Worm (Caenorhabditis elegans) whole organism, L4 larva: ENCODE results near the gene R12C12.6.

Experiments used
- D1046.2 ChIP-seq: fragments of 200-800 bp; sonication (Bioruptor generic); IDR thresholded peaks from 2 replicates; pipeline ENCODE4 v1.3.6; 2022; ENCODE audit warnings: missing genetic modification characterization, missing compliant biosample characterization
- F26F4.8 ChIP-seq: fragments of 200-800 bp; sonication (Bioruptor generic); conservative IDR thresholded peaks from 2 replicates; pipeline ENCODE4 v1.3.6; 2022; ENCODE audit warnings: missing genetic modification characterization, missing compliant biosample characterization
- F44E2.7 ChIP-seq: fragments of 200-800 bp; sonication (Bioruptor generic); IDR thresholded peaks from 2 replicates; pipeline ENCODE4 v2.1.2; 2022; ENCODE audit warnings: missing genetic modification characterization, missing compliant biosample characterization
- R02D3.7 ChIP-seq: fragments of 150-350 bp; sonication (generic microtip); optimal IDR thresholded peaks from 3 replicates; lab custom pipeline; 2014; ENCODE audit warnings: missing biosample characterization, missing genetic modification characterization
- Y105C5A.15 ChIP-seq: fragments of 200-800 bp; sonication (Bioruptor generic); IDR thresholded peaks from 2 replicates; pipeline ENCODE4 v1.3.6; 2022; ENCODE audit warnings: missing genetic modification characterization, missing compliant biosample characterization
- Y48G9A.11 ChIP-seq: fragments of 200-800 bp; sonication (Bioruptor generic); IDR thresholded peaks from 2 replicates; pipeline ENCODE4 v1.3.6; 2022; ENCODE audit warnings: missing genetic modification reagents, missing genetic modification characterization, missing compliant biosample characterization
- Y5F2A.4 ChIP-seq: fragments of 200-800 bp; sonication (Bioruptor generic); optimal IDR thresholded peaks from 2 replicates; lab custom pipeline; 2018; ENCODE audit warnings: mild to moderate bottlenecking, missing genetic modification characterization, missing compliant biosample characterization
- aha-1 ChIP-seq: fragments of 150-350 bp; peaks from one replicate; lab custom pipeline; 2014; ENCODE audit warnings: missing biosample characterization, missing genetic modification characterization
- aly-2 ChIP-seq: sonication (generic microtip); optimal IDR thresholded peaks from 2 replicates; lab custom pipeline; 2018; ENCODE audit warnings: missing biosample characterization, missing genetic modification characterization
- arid-1 ChIP-seq: fragments of 200-800 bp; sonication (Bioruptor generic); conservative IDR thresholded peaks from 2 replicates; pipeline ENCODE4 v1.3.6; 2022; ENCODE audit warnings: missing genetic modification reagents, missing genetic modification characterization, missing compliant biosample characterization
- attf-4 ChIP-seq: sonication (generic microtip); optimal IDR thresholded peaks from 3 replicates; lab custom pipeline; 2017; ENCODE audit warnings: missing biosample characterization, missing genetic modification characterization
- ceh-20 ChIP-seq: fragments of 200-800 bp; sonication (Bioruptor generic); IDR thresholded peaks from 2 replicates; pipeline ENCODE4 v1.3.6; 2022; ENCODE audit warnings: missing genetic modification reagents, missing genetic modification characterization, missing compliant biosample characterization
- ceh-44 ChIP-seq: fragments of 200-800 bp; sonication (Bioruptor generic); IDR thresholded peaks from 2 replicates; pipeline ENCODE4 v1.3.6; 2022; ENCODE audit warnings: missing genetic modification reagents, missing genetic modification characterization, missing compliant biosample characterization
- ceh-82 ChIP-seq: sonication (generic microtip); optimal IDR thresholded peaks from 2 replicates; lab custom pipeline; 2017; ENCODE audit warnings: missing biosample characterization, missing genetic modification characterization
- cey-2 ChIP-seq: sonication (generic microtip); optimal IDR thresholded peaks from 3 replicates; lab custom pipeline; 2017; ENCODE audit warnings: missing genetic modification characterization, mild to moderate bottlenecking, missing compliant biosample characterization, antibody characterized with exemption, borderline replicate concordance; ENCODE audit not compliant: insufficient read depth
- dmd-6 ChIP-seq: fragments of 200-800 bp; sonication (Bioruptor generic); IDR thresholded peaks from 2 replicates; pipeline ENCODE4 v1.3.6; 2022; ENCODE audit warnings: missing genetic modification reagents, missing genetic modification characterization, missing compliant biosample characterization
- dmd-8 ChIP-seq: fragments of 200-800 bp; sonication (Bioruptor generic); IDR thresholded peaks from 2 replicates; pipeline ENCODE4 v1.3.6; 2022; ENCODE audit warnings: missing genetic modification characterization, missing compliant biosample characterization
- dmd-9 ChIP-seq: fragments of 200-800 bp; sonication (Bioruptor generic); IDR thresholded peaks from 2 replicates; pipeline ENCODE4 v1.3.6; 2022; ENCODE audit warnings: missing genetic modification reagents, missing genetic modification characterization, missing compliant biosample characterization
- dpl-1 ChIP-seq: fragments of 150-350 bp; optimal IDR thresholded peaks from 2 replicates; lab custom pipeline; 2014; ENCODE audit warnings: missing biosample characterization, missing genetic modification reagents, missing genetic modification characterization
- dve-1 ChIP-seq: sonication (generic microtip); optimal IDR thresholded peaks from 2 replicates; lab custom pipeline; 2017; ENCODE audit warnings: antibody characterized with exemption, mild to moderate bottlenecking, missing genetic modification characterization, missing compliant biosample characterization; ENCODE audit not compliant: insufficient read depth
- egl-43 ChIP-seq: fragments of 200-800 bp; sonication (Bioruptor generic); IDR thresholded peaks from 2 replicates; pipeline ENCODE4 v1.3.6; 2022; ENCODE audit warnings: missing genetic modification reagents, missing genetic modification characterization, missing compliant biosample characterization
- fkh-10 ChIP-seq: fragments of 150-350 bp; optimal IDR thresholded peaks from 2 replicates; lab custom pipeline; 2014; ENCODE audit warnings: missing biosample characterization, missing genetic modification reagents, missing genetic modification characterization
- gei-8 ChIP-seq: fragments of 200-800 bp; sonication (Bioruptor generic); optimal IDR thresholded peaks from 2 replicates; lab custom pipeline; 2018; ENCODE audit warnings: mild to moderate bottlenecking, missing genetic modification characterization, missing compliant biosample characterization
- hif-1 ChIP-seq, 2 experiments: sonication (generic microtip); optimal IDR thresholded peaks; 2 replicates each; lab custom pipeline; 2016 to 2017; ENCODE audit warnings: missing compliant biosample characterization in 2 of 2, missing genetic modification characterization in 2 of 2, missing genetic modification reagents in 2 of 2, missing genotype in 2 of 2, mild to moderate bottlenecking in 1 of 2
- hlh-30 ChIP-seq: sonication (generic microtip); optimal IDR thresholded peaks from 2 replicates; lab custom pipeline; 2017; ENCODE audit warnings: antibody characterized with exemption, mild to moderate bottlenecking, missing genetic modification characterization, missing compliant biosample characterization; ENCODE audit not compliant: insufficient read depth
- hmg-1.1 ChIP-seq: fragments of 200-800 bp; sonication (Bioruptor generic); IDR thresholded peaks from 2 replicates; pipeline ENCODE4 v1.3.6; 2022; ENCODE audit warnings: missing genetic modification reagents, missing genetic modification characterization, missing compliant biosample characterization
- jun-1 ChIP-seq: fragments of 150-350 bp; optimal IDR thresholded peaks from 2 replicates; lab custom pipeline; 2014; ENCODE audit warnings: missing biosample characterization, missing genetic modification reagents, missing genetic modification characterization
- lin-1 ChIP-seq: fragments of 200-800 bp; sonication (Bioruptor generic); IDR thresholded peaks from 2 replicates; pipeline ENCODE4 v1.3.6; 2022; ENCODE audit warnings: missing genetic modification reagents, missing genetic modification characterization, missing compliant biosample characterization
- lin-29 ChIP-seq: fragments of 200-800 bp; sonication (Bioruptor generic); IDR thresholded peaks from 2 replicates; pipeline ENCODE4 v1.3.6; 2022; ENCODE audit warnings: missing genetic modification reagents, missing genetic modification characterization, missing compliant biosample characterization
- lsy-2 ChIP-seq, 2 experiments: fragments of 150-350 bp in 1 of 2; sonication (generic microtip) in 1 of 2; optimal IDR thresholded peaks; 2 replicates each; lab custom pipeline; 2014 to 2017; ENCODE audit warnings: missing biosample characterization in 2 of 2, missing genetic modification characterization in 2 of 2
- mdl-1 ChIP-seq, 2 experiments: fragments of 150-350 bp in 1 of 2; sonication (generic microtip) in 1 of 2; optimal IDR thresholded peaks; 2 replicates each; lab custom pipeline; 2014 to 2017; ENCODE audit warnings: missing biosample characterization in 2 of 2, missing genetic modification characterization in 2 of 2
- mes-2 ChIP-seq: sonication (generic microtip); optimal IDR thresholded peaks from 2 replicates; lab custom pipeline; 2016; ENCODE audit warnings: missing genotype, mild to moderate bottlenecking, missing genetic modification characterization, missing compliant biosample characterization; ENCODE audit not compliant: poor library complexity, severe bottlenecking
- nhr-10 ChIP-seq: fragments of 150-350 bp; optimal IDR thresholded peaks from 2 replicates; lab custom pipeline; 2014; ENCODE audit warnings: missing biosample characterization, missing genetic modification characterization
- nhr-11 ChIP-seq: fragments of 150-350 bp; optimal IDR thresholded peaks from 2 replicates; lab custom pipeline; 2014; ENCODE audit warnings: missing biosample characterization, missing genetic modification characterization
- nhr-28 ChIP-seq: fragments of 150-350 bp; optimal IDR thresholded peaks from 2 replicates; lab custom pipeline; 2014; ENCODE audit warnings: missing biosample characterization, missing genetic modification characterization
- nhr-41 ChIP-seq: fragments of 200-800 bp; sonication (Bioruptor generic); IDR thresholded peaks from 2 replicates; pipeline ENCODE4 v1.3.6; 2022; ENCODE audit warnings: missing genetic modification reagents, missing genetic modification characterization, missing compliant biosample characterization
- nhr-48 ChIP-seq: sonication (generic microtip); optimal IDR thresholded peaks from 2 replicates; lab custom pipeline; 2016; ENCODE audit warnings: mild to moderate bottlenecking, missing genetic modification characterization, missing compliant biosample characterization
- pha-4 ChIP-seq, 2 experiments: fragments of 150-350 bp in 1 of 2; fragments of 200-800 bp in 1 of 2; sonication (Bioruptor generic) in 1 of 2; IDR thresholded peaks in 1 of 2; optimal IDR thresholded peaks in 1 of 2; 2 replicates each; pipeline versions ENCODE4 v1.3.6 to Lab custom; 2014 to 2022; ENCODE audit warnings: missing genetic modification characterization in 2 of 2, missing genetic modification reagents in 2 of 2, missing biosample characterization in 1 of 2, missing compliant biosample characterization in 1 of 2
- pqm-1 ChIP-seq: sonication (generic microtip); optimal IDR thresholded peaks from 2 replicates; lab custom pipeline; 2017; ENCODE audit warnings: missing biosample characterization, missing genetic modification characterization
- saeg-2 ChIP-seq: fragments of 200-800 bp; sonication (Bioruptor generic); IDR thresholded peaks from 2 replicates; pipeline ENCODE4 v1.3.6; 2022; ENCODE audit warnings: missing genetic modification reagents, missing genetic modification characterization, missing compliant biosample characterization
- set-16 ChIP-seq: fragments of 200-800 bp; sonication (Bioruptor generic); IDR thresholded peaks from 2 replicates; pipeline ENCODE4 v1.3.6; 2022; ENCODE audit warnings: missing genetic modification reagents, missing genetic modification characterization, missing compliant biosample characterization
- skn-1 ChIP-seq: fragments of 150-350 bp; optimal IDR thresholded peaks from 2 replicates; lab custom pipeline; 2014; ENCODE audit warnings: missing biosample characterization, missing genetic modification characterization
- snpc-1.2 ChIP-seq: fragments of 200-800 bp; sonication (Bioruptor generic); IDR thresholded peaks from 2 replicates; pipeline ENCODE4 v1.3.6; 2022; ENCODE audit warnings: missing genetic modification reagents, missing genetic modification characterization, missing compliant biosample characterization
- spr-3 ChIP-seq: fragments of 200-800 bp; sonication (Bioruptor generic); optimal IDR thresholded peaks from 2 replicates; lab custom pipeline; 2018; ENCODE audit warnings: mild to moderate bottlenecking, missing genetic modification characterization, missing compliant biosample characterization
- unc-130 ChIP-seq: sonication (generic microtip); optimal IDR thresholded peaks from 2 replicates; lab custom pipeline; 2016; ENCODE audit warnings: missing genetic modification reagents, missing genetic modification characterization, missing compliant biosample characterization
- vab-7 ChIP-seq: fragments of 200-800 bp; sonication (Bioruptor generic); IDR thresholded peaks from 2 replicates; pipeline ENCODE4 v1.3.6; 2022; ENCODE audit warnings: missing genetic modification reagents, missing genetic modification characterization, missing compliant biosample characterization
- zfp-2 ChIP-seq: sonication (generic microtip); optimal IDR thresholded peaks from 2 replicates; lab custom pipeline; 2016; ENCODE audit warnings: mild to moderate bottlenecking, missing genetic modification characterization, missing compliant biosample characterization
- zfp-3 ChIP-seq: fragments of 200-800 bp; sonication (Bioruptor generic); conservative IDR thresholded peaks from 2 replicates; pipeline ENCODE4 v1.3.6; 2022; ENCODE audit warnings: missing genetic modification reagents, missing genetic modification characterization, missing compliant biosample characterization
- zip-2 ChIP-seq: fragments of 150-350 bp; optimal IDR thresholded peaks from 2 replicates; lab custom pipeline; 2014; ENCODE audit warnings: missing biosample characterization, missing genetic modification characterization
- ztf-11 ChIP-seq: fragments of 150-350 bp; optimal IDR thresholded peaks from 2 replicates; lab custom pipeline; 2014; ENCODE audit warnings: missing biosample characterization, missing genetic modification characterization
- ztf-7 ChIP-seq: fragments of 150-350 bp; optimal IDR thresholded peaks from 2 replicates; lab custom pipeline; 2014; ENCODE audit warnings: missing biosample characterization, missing genetic modification characterization

Gene R12C12.6

DNA sequence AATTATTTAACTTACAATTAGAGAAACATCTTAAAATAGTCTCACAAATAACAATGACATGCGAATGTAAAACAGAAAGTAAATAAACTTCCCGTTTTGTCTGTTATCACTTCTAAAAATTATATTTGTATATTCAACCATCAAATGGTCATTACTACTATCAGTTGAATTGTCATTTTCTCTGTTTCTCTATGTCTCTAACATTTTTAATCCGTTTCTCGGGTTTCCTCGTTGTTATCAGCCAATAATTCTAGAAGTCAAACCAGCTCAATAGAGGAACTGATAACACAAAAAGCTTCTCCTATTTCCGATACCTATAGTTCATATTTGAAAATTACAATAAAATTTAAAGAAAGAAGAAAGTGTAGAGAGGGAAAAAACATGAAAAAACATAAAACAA, 21.0 kb downstream of the R12C12.6 start (continued):
- TF ChIP-seq dve-1 (tag; lab: Kevin White, UChicago) (peak; percentile 99), dmd-6 (GFP tag; lab: Robert Waterston, UW) (peak; percentile 94; the same call in 1 of the 2 replicates), ztf-11 (no peak), cey-2 (peak; percentile 75), R02D3.7 (tag; lab: Kevin White, UChicago) (no peak), hlh-30 (tag; lab: Kevin White, UChicago) (peak; percentile 53), dpl-1 (GFP tag; lab: Kevin White, UChicago) (no peak), pha-4 (GFP tag; IDR thresholded peaks at IDR 0.05; lab: Robert Waterston, UW) (peak; percentile 46; the same call in 1 of the 2 replicates), pha-4 (tag; optimal IDR thresholded peaks at IDR 0.05; lab: Kevin White, UChicago) (no peak), lin-29 (no peak), ztf-7 (tag; lab: Kevin White, UChicago) (no peak), lin-1 (GFP tag; lab: Robert Waterston, UW) (peak; percentile 97), egl-43 (no peak), ceh-44 (GFP tag; lab: Robert Waterston, UW) (no peak), skn-1 (tag; lab: Kevin White, UChicago) (no peak), aha-1 (tag; lab: Kevin White, UChicago) (peak; percentile 74), unc-130 (GFP tag; lab: Kevin White, UChicago) (no peak), pqm-1 (peak; percentile 100), snpc-1.2 (GFP tag; lab: Robert Waterston, UW) (no peak), D1046.2 (GFP tag; lab: Robert Waterston, UW) (no peak), attf-4 (no peak), ceh-82 (tag; lab: Kevin White, UChicago) (no peak), lsy-2 (tag; optimal IDR thresholded peaks at IDR 0.05; lab: Kevin White, UChicago) (peak in 1 of 2 experiments; percentile 62), zip-2 (no peak), aly-2 (no peak), Y5F2A.4 (no peak), nhr-11 (tag; lab: Kevin White, UChicago) (no peak), F44E2.7 (GFP tag; lab: Robert Waterston, UW) (no peak), gei-8 (no peak), vab-7 (GFP tag; lab: Robert Waterston, UW) (no peak), nhr-48 (tag; lab: Kevin White, UChicago) (peak; percentile 66), zfp-2 (tag; lab: Kevin White, UChicago) (no peak), hif-1 (tag; optimal IDR thresholded peaks at IDR 0.05; lab: Kevin White, UChicago) (peak in 1 of 2 experiments; percentile 10), mes-2 (tag; lab: Kevin White, UChicago) (no peak), nhr-28 (tag; lab: Kevin White, UChicago) (peak; percentile 94), set-16 (no peak), fkh-10 (GFP tag; lab: Kevin White, UChicago) (no peak), F26F4.8 (GFP tag; lab: Robert Waterston, UW) (no peak), Y48G9A.11 (GFP tag; lab: Robert Waterston, UW) (no peak), jun-1 (tag; lab: Kevin White, UChicago) (peak; percentile 4), zfp-3 (GFP tag; lab: Robert Waterston, UW) (no peak), saeg-2 (GFP tag; lab: Robert Waterston, UW) (no peak), dmd-9 (GFP tag; lab: Robert Waterston, UW) (no peak), ceh-20 (GFP tag; lab: Robert Waterston, UW) (no peak), hmg-1.1 (GFP tag; lab: Robert Waterston, UW) (no peak), Y105C5A.15 (GFP tag; lab: Robert Waterston, UW) (no peak), nhr-10 (tag; lab: Kevin White, UChicago) (no peak), dmd-8 (GFP tag; lab: Robert Waterston, UW) (no peak), arid-1 (GFP tag; lab: Robert Waterston, UW) (no peak), mdl-1 (tag; optimal IDR thresholded peaks at IDR 0.05; lab: Kevin White, UChicago) (peak in 1 of 2 experiments; percentile 62), nhr-41 (GFP tag; lab: Robert Waterston, UW) (peak; percentile 60; the same call in 1 of the 2 replicates), spr-3 (GFP tag; lab: Kevin White, UChicago) (no peak)
